Worm (Caenorhabditis elegans) whole organism, midembryonic: Measurements from ENCODE around the gene mig-22.
A peak's percentile ranks its signal among the peaks of the same experiment; 100 is the strongest.

Experiments used
- cog-1 ChIP-seq: sonication (generic microtip); optimal IDR thresholded peaks from 2 replicates; lab custom pipeline; 2016; ENCODE audit warnings: missing genetic modification characterization, missing compliant biosample characterization
- ztf-23 ChIP-seq: fragments of 200-800 bp; sonication (Bioruptor generic); IDR thresholded peaks from 2 replicates; pipeline ENCODE4 v1.3.6; 2022; ENCODE audit warnings: missing genetic modification reagents, missing genetic modification characterization, missing compliant biosample characterization

- TF ChIP-seq ztf-23 (GFP tag; lab: Robert Waterston, UW) (0 out of 2 replicates have a peak, but pooled peaks have one; percentile 46), cog-1 (tag; lab: Kevin White, UChicago) (no peak)
Measured at ce11 chrIII:8801352-8801863, 34.3 kb upstream of the mig-22 start.
